Worm (Caenorhabditis elegans) whole organism, L1 larva: ENCODE data around the gene B0303.16.

ENCODE experiments used
- efl-1 ChIP-seq, 4 experiments: fragments of 150-350 bp; optimal IDR thresholded peaks in 3 of 4; peaks in 1 of 4; 1 replicate in 1 of 4; 2 replicates in 3 of 4; lab custom pipeline; 2014; ENCODE audit warnings: missing biosample characterization in 2 of 4, missing genetic modification characterization in 2 of 4, missing genetic modification reagents in 2 of 4

Gene B0303.16

ce11 chrIII:8754682-8755081, 49.8 kb downstream of the B0303.16 start, which contains the start of gene tomm-70 (continued):
- TF ChIP-seq efl-1 (optimal IDR thresholded peaks at IDR 0.05; lab: Kevin White, UChicago) (peak; percentile 15 to 45), efl-1 (GFP tag; optimal IDR thresholded peaks at IDR 0.05 in 1 of 2; lab: Kevin White, UChicago) (peak; percentile 26 to 89)
